Worm (Caenorhabditis elegans) whole organism, L3 larva: ENCODE data around the gene T20D4.11.
"Not testable (repeated sequence)": the region's sequence is repeated elsewhere in the genome, so short reads cannot be mapped to it uniquely, and the experiment has no call there.

Experiments used
- ZK546.5 ChIP-seq: sonication (generic microtip); optimal IDR thresholded peaks from 2 replicates; lab custom pipeline; 2017; ENCODE audit warnings: missing biosample characterization, missing genetic modification characterization
- ama-1 ChIP-seq: fragments of 150-350 bp; optimal IDR thresholded peaks from 2 replicates; lab custom pipeline; 2018
- ceh-16 ChIP-seq: sonication (generic microtip); optimal IDR thresholded peaks from 2 replicates; lab custom pipeline; 2017; ENCODE audit warnings: missing biosample characterization, missing genetic modification characterization
- ceh-28 ChIP-seq: fragments of 150-350 bp; optimal IDR thresholded peaks from 2 replicates; lab custom pipeline; 2014; ENCODE audit warnings: missing biosample characterization, missing genetic modification reagents, missing genetic modification characterization
- ceh-82 ChIP-seq: fragments of 150-350 bp; optimal IDR thresholded peaks from 2 replicates; lab custom pipeline; 2014; ENCODE audit warnings: missing biosample characterization, missing genetic modification characterization
- ceh-9 ChIP-seq: sonication (generic microtip); optimal IDR thresholded peaks from 2 replicates; lab custom pipeline; 2018; ENCODE audit warnings: missing biosample characterization, missing genetic modification characterization
- daf-12 ChIP-seq: fragments of 150-350 bp; optimal IDR thresholded peaks from 2 replicates; lab custom pipeline; 2014; ENCODE audit warnings: missing biosample characterization, missing genetic modification reagents, missing genetic modification characterization
- elt-1 ChIP-seq: fragments of 150-350 bp; optimal IDR thresholded peaks from 2 replicates; lab custom pipeline; 2014; ENCODE audit warnings: missing biosample characterization, missing genetic modification characterization
- elt-2 ChIP-seq: sonication (generic microtip); optimal IDR thresholded peaks from 2 replicates; lab custom pipeline; 2016; ENCODE audit warnings: missing genetic modification reagents, mild to moderate bottlenecking, missing genetic modification characterization, missing compliant biosample characterization
- eor-1 ChIP-seq, 2 experiments: fragments of 150-350 bp; optimal IDR thresholded peaks; 2 replicates each; lab custom pipeline; 2014 to 2018; ENCODE audit warnings: missing biosample characterization in 2 of 2, missing genetic modification characterization in 2 of 2
- fkh-10 ChIP-seq: sonication (generic microtip); optimal IDR thresholded peaks from 2 replicates; lab custom pipeline; 2017; ENCODE audit warnings: missing biosample characterization, missing genetic modification reagents, missing genetic modification characterization
- fkh-2 ChIP-seq: fragments of 150-350 bp; optimal IDR thresholded peaks from 2 replicates; lab custom pipeline; 2014; ENCODE audit warnings: missing biosample characterization, missing genetic modification reagents, missing genetic modification characterization
- fos-1 ChIP-seq: fragments of 150-350 bp; optimal IDR thresholded peaks from 2 replicates; lab custom pipeline; 2014; ENCODE audit warnings: missing biosample characterization, missing genetic modification characterization
- hmg-11 ChIP-seq: sonication (generic microtip); optimal IDR thresholded peaks from 2 replicates; lab custom pipeline; 2016; ENCODE audit warnings: missing genetic modification characterization, missing compliant biosample characterization
- lin-15B ChIP-seq: fragments of 150-350 bp; optimal IDR thresholded peaks from 2 replicates; lab custom pipeline; 2014; ENCODE audit warnings: missing biosample characterization, missing genetic modification characterization
- lin-39 ChIP-seq: fragments of 150-350 bp; optimal IDR thresholded peaks from 2 replicates; lab custom pipeline; 2018; ENCODE audit warnings: missing biosample characterization, missing genetic modification reagents, missing genetic modification characterization
- lsy-12 ChIP-seq: sonication (generic microtip); optimal IDR thresholded peaks from 2 replicates; lab custom pipeline; 2016; ENCODE audit warnings: mild to moderate bottlenecking, missing genetic modification characterization, missing compliant biosample characterization
- mdl-1 ChIP-seq: fragments of 150-350 bp; optimal IDR thresholded peaks from 2 replicates; lab custom pipeline; 2014; ENCODE audit warnings: missing biosample characterization, missing genetic modification characterization
- mml-1 ChIP-seq: fragments of 150-350 bp; sonication (generic microtip); optimal IDR thresholded peaks from 3 replicates; lab custom pipeline; 2014; ENCODE audit warnings: missing biosample characterization, missing genetic modification characterization
- nfya-1 ChIP-seq: sonication (generic microtip); optimal IDR thresholded peaks from 2 replicates; lab custom pipeline; 2017; ENCODE audit warnings: missing genetic modification characterization, mild to moderate bottlenecking, missing compliant biosample characterization, antibody characterized with exemption, moderate library complexity; ENCODE audit not compliant: insufficient read depth
- nhr-12 ChIP-seq: fragments of 150-350 bp; optimal IDR thresholded peaks from 2 replicates; lab custom pipeline; 2014; ENCODE audit warnings: missing biosample characterization, missing genetic modification characterization
- nhr-23 ChIP-seq: fragments of 150-350 bp; optimal IDR thresholded peaks from 2 replicates; lab custom pipeline; 2014; ENCODE audit warnings: missing biosample characterization, missing genetic modification reagents, missing genetic modification characterization
- nhr-237 ChIP-seq: fragments of 150-350 bp; optimal IDR thresholded peaks from 2 replicates; lab custom pipeline; 2014; ENCODE audit warnings: missing biosample characterization, missing genetic modification characterization
- nhr-67 ChIP-seq: fragments of 150-350 bp; optimal IDR thresholded peaks from 2 replicates; lab custom pipeline; 2014; ENCODE audit warnings: missing biosample characterization, missing genetic modification characterization
- nhr-76 ChIP-seq: fragments of 150-350 bp; sonication (generic microtip); optimal IDR thresholded peaks from 5 replicates; lab custom pipeline; 2014; ENCODE audit warnings: missing biosample characterization, missing genetic modification characterization
- nhr-77 ChIP-seq: fragments of 150-350 bp; optimal IDR thresholded peaks from 2 replicates; lab custom pipeline; 2014; ENCODE audit warnings: missing biosample characterization, missing genetic modification characterization
- pha-4 ChIP-seq: fragments of 150-350 bp; optimal IDR thresholded peaks from 2 replicates; lab custom pipeline; 2014; ENCODE audit warnings: missing biosample characterization, missing genetic modification reagents, missing genetic modification characterization
- pqm-1 ChIP-seq: fragments of 150-350 bp; optimal IDR thresholded peaks from 2 replicates; lab custom pipeline; 2017; ENCODE audit warnings: missing biosample characterization, missing genetic modification characterization, inconsistent platforms
- sea-2 ChIP-seq: fragments of 150-350 bp; sonication (generic microtip); optimal IDR thresholded peaks from 4 replicates; lab custom pipeline; 2014; ENCODE audit warnings: missing biosample characterization, missing genetic modification reagents, missing genetic modification characterization
- skn-1 ChIP-seq: fragments of 150-350 bp; optimal IDR thresholded peaks from 2 replicates; lab custom pipeline; 2014; ENCODE audit warnings: missing biosample characterization, missing genetic modification characterization
- tbx-2 ChIP-seq: sonication (generic microtip); optimal IDR thresholded peaks from 2 replicates; lab custom pipeline; 2016; ENCODE audit warnings: mild to moderate bottlenecking, missing genetic modification characterization, missing compliant biosample characterization
- ztf-4 ChIP-seq: fragments of 150-350 bp; optimal IDR thresholded peaks from 2 replicates; lab custom pipeline; 2014; ENCODE audit warnings: missing biosample characterization, missing genetic modification characterization

Gene T20D4.11

DNA sequence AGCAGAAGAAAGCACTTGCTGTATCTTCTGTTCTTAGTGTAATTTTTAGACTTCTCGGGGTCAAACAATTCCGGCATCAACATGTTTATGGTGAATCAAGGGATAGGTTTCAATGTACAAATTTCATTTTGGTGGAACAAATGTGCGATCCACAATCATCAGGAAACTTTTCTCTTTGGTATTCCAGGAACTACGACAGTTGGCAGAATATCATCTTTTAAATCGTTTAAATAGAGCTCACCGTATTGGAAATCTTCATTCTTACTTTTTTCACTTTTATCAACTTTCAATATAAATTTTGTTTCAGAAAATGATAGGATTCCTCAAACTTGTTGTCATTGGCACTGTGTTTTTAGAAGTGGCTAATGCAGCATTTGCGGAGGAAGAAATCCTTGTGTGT is 1.7 kb upstream of the T20D4.11 start, which contains the start of gene T20D4.12:
Gene T20D4.12 (plus strand): TSS at position 301 of the 400 bp plus-strand sequence.
- not testable (repeated sequence) for TF ChIP-seq lin-15B (tag; lab: Kevin White, UChicago); lsy-12 (tag; lab: Kevin White, UChicago); eor-1 (tag; optimal IDR thresholded peaks at IDR 0.05; lab: Kevin White, UChicago)
- TF ChIP-seq, all 47 proteins: peak for 0; not testable (repeated sequence) for 47

DNA sequence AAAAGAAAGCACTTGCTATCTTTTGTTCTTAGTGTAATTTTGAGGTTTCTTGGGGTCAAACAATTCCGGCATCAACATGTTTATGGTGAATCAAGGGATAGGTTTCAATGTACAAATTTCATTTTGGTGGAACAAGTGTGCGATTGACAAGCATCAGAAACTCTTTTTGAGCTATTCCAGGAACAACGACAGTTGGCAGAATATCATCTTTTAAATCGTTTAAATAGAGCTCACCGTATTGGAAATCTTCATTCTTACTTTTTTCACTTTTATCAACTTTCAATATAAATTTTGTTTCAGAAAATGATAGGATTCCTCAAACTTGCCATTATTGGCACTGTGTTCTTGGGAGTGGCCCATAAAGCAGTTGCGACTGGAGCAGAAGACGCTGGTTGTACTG is 1.5 kb downstream of the T20D4.11 start, which contains the start of gene T20D4.10:
Gene T20D4.10 (plus strand): TSS at position 301 of the 400 bp plus-strand sequence.
- TF ChIP-seq lin-39 (tag; lab: Kevin White, UChicago); lsy-12 (tag; lab: Kevin White, UChicago); eor-1 (tag; optimal IDR thresholded peaks at IDR 0.05; lab: Kevin White, UChicago): not testable (repeated sequence)

DNA sequence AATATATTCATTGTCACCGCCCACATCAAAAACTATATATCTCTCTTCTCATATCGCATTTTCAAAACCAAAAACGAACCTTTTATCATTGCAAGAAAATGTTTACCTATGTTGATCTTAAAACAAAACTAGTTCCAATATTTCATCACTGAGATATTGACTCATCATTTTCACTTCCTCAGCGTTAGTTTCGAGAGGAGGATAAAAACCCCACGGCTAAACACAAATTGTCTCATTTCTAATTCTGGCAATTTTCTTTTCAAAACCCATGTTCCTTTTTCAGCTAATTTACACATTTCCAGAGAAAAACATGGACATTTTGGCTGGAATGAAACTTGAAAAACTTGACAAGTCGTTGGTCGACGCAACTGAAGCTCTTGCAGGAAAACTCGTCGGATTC is 10.1 kb downstream of the T20D4.11 start, which contains the start of gene T20D4.7:
Gene T20D4.7 (plus strand): TSS at position 301 of the 400 bp plus-strand sequence.
- TF ChIP-seq hmg-11 (tag; lab: Kevin White, UChicago): no peak
- no peak for TF ChIP-seq elt-2 (tag; lab: Kevin White, UChicago)
- no peak for TF ChIP-seq ZK546.5
- no peak for TF ChIP-seq nhr-76
- TF ChIP-seq lin-39 (tag; lab: Kevin White, UChicago): no peak
- TF ChIP-seq ceh-82 (tag; lab: Kevin White, UChicago): no peak
- TF ChIP-seq skn-1: no peak
- TF ChIP-seq daf-12: no peak
- no peak for TF ChIP-seq tbx-2 (tag; lab: Kevin White, UChicago)
- TF ChIP-seq ceh-28 (tag; lab: Kevin White, UChicago): no peak
- no peak for TF ChIP-seq nhr-67 (tag; lab: Kevin White, UChicago)

DNA sequence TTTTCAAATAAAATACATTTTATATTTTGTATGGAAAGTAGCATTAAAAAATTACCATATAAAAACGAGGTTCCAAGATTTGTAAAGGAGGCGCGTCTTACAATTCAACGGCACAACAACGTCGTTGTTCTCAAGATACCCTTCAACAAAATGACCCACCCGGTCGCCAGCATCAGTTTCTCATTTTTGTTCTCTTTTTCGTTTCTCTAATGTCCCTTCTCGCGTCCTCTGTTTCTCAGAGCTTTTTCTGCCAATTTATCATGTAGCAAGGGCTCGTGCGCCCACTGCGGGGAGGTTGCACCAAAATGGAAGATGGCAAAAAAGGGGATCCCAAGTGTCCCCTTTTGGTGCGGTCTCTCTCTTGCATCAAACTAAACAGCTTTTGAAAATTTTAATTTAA is 11.0 kb downstream of the T20D4.11 start:
- no peak for TF ChIP-seq hmg-11 (tag; lab: Kevin White, UChicago)
- peak; percentile 75 for TF ChIP-seq lin-39 (tag; lab: Kevin White, UChicago)

DNA sequence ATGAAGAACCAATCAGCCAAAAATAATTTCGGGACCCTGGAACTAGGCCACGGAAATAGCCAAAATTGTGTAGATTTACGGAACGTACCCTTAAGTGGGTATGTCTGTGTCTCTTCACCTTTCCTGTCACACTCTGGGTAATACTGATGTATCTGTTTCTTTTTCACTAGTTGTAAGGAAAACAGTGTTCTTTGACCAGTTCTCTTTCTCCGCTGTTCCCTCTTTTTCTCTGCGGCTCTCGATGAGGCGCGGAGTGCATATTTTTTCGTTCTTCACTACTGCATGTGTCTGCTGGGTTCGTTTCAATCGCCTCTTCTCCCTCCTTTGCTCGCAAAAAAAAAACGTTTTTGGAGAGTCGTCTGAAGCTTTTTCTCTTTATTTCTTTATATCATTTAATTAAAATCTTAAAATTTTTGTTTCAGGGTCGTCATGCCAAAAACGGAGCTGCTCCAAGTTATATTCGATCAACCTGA is 11.6 kb downstream of the T20D4.11 start, which contains the start of gene arrd-22:
Gene arrd-22 (plus strand): TSS at position 423 of the 473 bp plus-strand sequence.
- TF ChIP-seq nhr-237 (tag; lab: Kevin White, UChicago) (no peak), ZK546.5 (no peak), lin-39 (tag; lab: Kevin White, UChicago) (peak; percentile 33), nhr-23 (tag; lab: Kevin White, UChicago) (peak; percentile 56), nfya-1 (tag; lab: Kevin White, UChicago) (peak; percentile 20), mdl-1 (peak; percentile 6)
- TF ChIP-seq, all 47 proteins: peak for 4

DNA sequence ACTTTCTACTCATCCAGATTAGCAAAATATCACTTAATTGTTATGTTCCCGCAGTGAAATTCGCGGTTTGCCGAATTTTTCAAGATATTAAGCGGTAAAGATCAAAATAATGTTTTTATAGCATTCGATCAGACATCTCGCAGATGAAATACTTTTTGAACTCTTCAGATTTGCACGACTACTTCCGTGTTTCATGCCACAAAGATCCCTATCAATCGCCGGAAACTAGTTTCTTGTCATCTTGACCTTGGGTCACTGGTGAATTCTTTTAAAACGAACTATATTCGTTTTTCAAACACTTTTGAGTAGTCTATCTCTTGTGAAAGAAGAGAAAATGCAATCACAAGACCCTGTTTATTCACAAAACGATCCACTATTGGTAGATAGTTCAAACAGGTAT is 14.5 kb downstream of the T20D4.11 start, which contains the start of gene txt-11:
Gene txt-11 (plus strand): TSS at position 301 of the 400 bp plus-strand sequence.
- no peak for TF ChIP-seq pqm-1 (tag; lab: Kevin White, UChicago)
- peak; percentile 36 for TF ChIP-seq nhr-23 (tag; lab: Kevin White, UChicago)
- TF ChIP-seq nhr-76: no peak
- no peak for TF ChIP-seq lsy-12 (tag; lab: Kevin White, UChicago)

DNA sequence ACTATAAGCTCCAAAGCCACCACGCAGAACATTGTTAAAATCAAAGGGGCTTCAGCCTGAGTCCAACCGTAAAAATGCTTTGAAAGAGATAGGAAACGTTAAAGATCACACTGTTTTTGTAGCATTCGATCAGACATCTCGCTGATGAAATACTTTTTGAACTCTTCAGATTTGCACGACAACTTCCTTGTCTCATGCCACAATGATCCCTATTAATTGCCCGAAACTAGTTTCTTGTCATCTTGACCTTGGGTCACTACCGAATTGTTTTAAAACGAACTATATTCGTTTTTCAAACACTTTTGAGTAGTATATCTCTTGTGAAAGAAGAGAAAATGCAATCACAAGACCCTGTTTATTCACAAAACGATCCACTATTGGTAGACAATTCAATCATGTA is 19.4 kb downstream of the T20D4.11 start, which contains the start of gene T20D4.3:
Gene T20D4.3 (plus strand): TSS at position 301 of the 400 bp plus-strand sequence.
- TF ChIP-seq mml-1 (tag; lab: Kevin White, UChicago) (no peak), nhr-12 (no peak), nhr-77 (tag; lab: Kevin White, UChicago) (no peak), ztf-4 (tag; lab: Kevin White, UChicago) (no peak), ceh-9 (tag; lab: Kevin White, UChicago) (no peak), elt-1 (no peak), ama-1 (lab: Kevin White, UChicago) (no peak), ceh-28 (tag; lab: Kevin White, UChicago) (no peak), fkh-10 (GFP tag; lab: Kevin White, UChicago) (no peak), pha-4 (tag; lab: Kevin White, UChicago) (no peak), skn-1 (no peak), fkh-2 (no peak), ceh-16 (tag; lab: Kevin White, UChicago) (no peak), fos-1 (tag; lab: Kevin White, UChicago) (no peak), nhr-23 (tag; lab: Kevin White, UChicago) (no peak), eor-1 (tag; optimal IDR thresholded peaks at IDR 0.05; lab: Kevin White, UChicago) (no peak), sea-2 (GFP tag; lab: Kevin White, UChicago) (no peak)
- TF ChIP-seq, all 47 proteins: peak for 0
